Worm (Caenorhabditis elegans): ENCODE data around the gene srb-16.
"Not testable (repeated sequence)": the region's sequence is repeated elsewhere in the genome, so short reads cannot be mapped to it uniquely, and the experiment has no call there.

ce11 chrII:5115235-5115634 is 35.5 kb downstream of the srb-16 start, which contains the start of gene msp-74:
- not testable (repeated sequence) for TF ChIP-seq nhr-76 (tag; optimal IDR thresholded peaks at IDR 0.05); ztf-11 (tag; optimal IDR thresholded peaks at IDR 0.05); nhr-237 (tag; optimal IDR thresholded peaks at IDR 0.05); sptf-1 (tag; optimal IDR thresholded peaks at IDR 0.05); unc-39 (tag; optimal IDR thresholded peaks at IDR 0.05); flh-1 (GFP tag; optimal IDR thresholded peaks at IDR 0.05); nhr-12 (tag; optimal IDR thresholded peaks at IDR 0.05)

Data from whole organism, mixed stage, embryonic.